In genomic region chrV:10662000-10662399, ce11 we compare ENCODE assay signal across 5 worm cellular contexts.
TF ChIP-seq lines count a peak whose summit lies in the region.

No protein-coding gene starts in this region.

TF ChIP-seq in whole organism, L1 larva, 84 proteins besides CTCF, POLR2A, EP300 and RAD21:
- TF ChIP-seq blmp-1 (tag; optimal IDR thresholded peaks at IDR 0.05; lab: Kevin White, UChicago) (peak; percentile 87), efl-1 (optimal IDR thresholded peaks at IDR 0.05; lab: Kevin White, UChicago) (no peak), efl-1 (GFP tag; optimal IDR thresholded peaks at IDR 0.05 in 1 of 2; lab: Kevin White, UChicago) (peak in 1 of 2 experiments; percentile 71), snpc-4 (tag; optimal IDR thresholded peaks at IDR 0.05; lab: Kevin White, UChicago) (no peak)

TF ChIP-seq in whole organism, L2 larva, 48 proteins besides CTCF, POLR2A, EP300 and RAD21:
- TF ChIP-seq mab-5 (tag; optimal IDR thresholded peaks at IDR 0.05; lab: Kevin White, UChicago) (no peak), gmeb-1 (tag; optimal IDR thresholded peaks at IDR 0.05; lab: Kevin White, UChicago) (no peak), blmp-1 (tag; optimal IDR thresholded peaks at IDR 0.05; lab: Kevin White, UChicago; ENCODE audit: insufficient read depth) (peak; percentile 79), nhr-21 (tag; optimal IDR thresholded peaks at IDR 0.05; lab: Kevin White, UChicago) (no peak)

TF ChIP-seq in whole organism, L3 larva, 47 proteins besides CTCF, POLR2A, EP300 and RAD21:
- TF ChIP-seq ceh-82 (tag; optimal IDR thresholded peaks at IDR 0.05; lab: Kevin White, UChicago) = no peak
- TF ChIP-seq elt-1 (tag; optimal IDR thresholded peaks at IDR 0.05; lab: Kevin White, UChicago) = peak; percentile 59

TF ChIP-seq in whole organism, mixed stage, embryonic, 35 proteins besides CTCF, POLR2A, EP300 and RAD21:
- TF ChIP-seq unc-39 (tag; optimal IDR thresholded peaks at IDR 0.05; lab: Kevin White, UChicago) (no peak), elt-1 (tag; optimal IDR thresholded peaks at IDR 0.05; lab: Kevin White, UChicago; ENCODE audit: borderline replicate concordance, insufficient read depth) (peak; percentile 69)

TF ChIP-seq in whole organism, young adult, 124 proteins besides CTCF, POLR2A, EP300 and RAD21:
- TF ChIP-seq lir-1 (GFP tag; conservative IDR thresholded peaks at IDR 0.05; lab: Robert Waterston, UW) (no peak), dpl-1 (GFP tag; optimal IDR thresholded peaks at IDR 0.05; lab: Kevin White, UChicago) (peak; percentile 14), efl-1 (GFP tag; optimal IDR thresholded peaks at IDR 0.05; lab: Kevin White, UChicago) (peak; percentile 71), ceh-27 (GFP tag; optimal IDR thresholded peaks at IDR 0.05; lab: Kevin White, UChicago) (no peak), madf-8 (GFP tag; conservative IDR thresholded peaks at IDR 0.05; lab: Robert Waterston, UW) (peak; percentile 40)

Comparison
In these comparisons a context has a peak if more than half of its experiments do, and no peak if none do; other contexts are left out.
1. Of the 8 proteins assayed by ChIP-seq in both whole organism, young adult and whole organism, L1 larva: peak only in whole organism, young adult: dpl-1; only in whole organism, L1 larva: none; in both: none; in neither: 6; mixed calls (peak in some experiments, not most) for 1.